Fruit fly (Drosophila melanogaster) whole organism, embryonic: Measurements from ENCODE around the gene Uba2.

Source experiments
- Awh ChIP-seq: fragments of 200-800 bp; sonication (Bioruptor generic); IDR thresholded peaks from 2 replicates; pipeline ENCODE4, ENCODE4 v1.3.6; 2022; ENCODE audit warnings: missing biosample characterization, missing genetic modification characterization
- B-H1 ChIP-seq: fragments of 200-800 bp; sonication (Bioruptor generic); IDR thresholded peaks from 3 replicates; pipeline ENCODE4 v1.3.6; 2022; ENCODE audit warnings: missing biosample characterization, missing genetic modification characterization
- B-H2 ChIP-seq: fragments of 200-800 bp; sonication (Bioruptor generic); optimal IDR thresholded peaks from 2 replicates; lab custom pipeline; 2018; ENCODE audit warnings: missing biosample characterization, mild to moderate bottlenecking, missing genetic modification characterization
- Bteb2 ChIP-seq: fragments of 200-800 bp; sonication (Bioruptor generic); optimal IDR thresholded peaks from 2 replicates; lab custom pipeline; 2016; ENCODE audit warnings: missing biosample characterization, missing genetic modification characterization
- CG10462 ChIP-seq: fragments of 200-800 bp; sonication (Bioruptor generic); optimal IDR thresholded peaks from 2 replicates; lab custom pipeline; 2016; ENCODE audit warnings: missing biosample characterization, missing genetic modification characterization
- CG11398 ChIP-seq: fragments of 200-800 bp; sonication (Bioruptor generic); optimal IDR thresholded peaks from 2 replicates; lab custom pipeline; 2016; ENCODE audit warnings: missing biosample characterization, missing genetic modification characterization
- CG11695 ChIP-seq: fragments of 200-800 bp; sonication (Bioruptor generic); IDR thresholded peaks from 3 replicates; pipeline ENCODE4 v1.3.6; 2022; ENCODE audit warnings: missing biosample characterization, missing genetic modification characterization
- CG12071 ChIP-seq: fragments of 200-800 bp; sonication (Bioruptor generic); optimal IDR thresholded peaks from 3 replicates; lab custom pipeline; 2018; ENCODE audit warnings: missing biosample characterization, mild to moderate bottlenecking, missing genetic modification characterization
- CG14050 ChIP-seq: fragments of 200-800 bp; sonication (Bioruptor generic); IDR thresholded peaks from 3 replicates; pipeline ENCODE4 v1.3.6; 2022; ENCODE audit warnings: missing biosample characterization, missing genetic modification characterization
- CG14441 ChIP-seq: fragments of 200-800 bp; sonication (Bioruptor generic); IDR thresholded peaks from 2 replicates; pipeline ENCODE4 v1.3.6; 2022; ENCODE audit warnings: missing biosample characterization, missing genetic modification characterization
- CG14860 ChIP-seq: fragments of 200-800 bp; sonication (Bioruptor generic); IDR thresholded peaks from 3 replicates; pipeline ENCODE4 v1.3.6; 2022; ENCODE audit warnings: missing biosample characterization, missing genetic modification characterization; ENCODE audit not compliant: partially characterized antibody
- CG18764 ChIP-seq: fragments of 200-800 bp; sonication (Bioruptor generic); optimal IDR thresholded peaks from 3 replicates; lab custom pipeline; 2016; ENCODE audit warnings: missing biosample characterization, missing genetic modification characterization
- CG32532 ChIP-seq: fragments of 200-800 bp; sonication (Bioruptor generic); IDR thresholded peaks from 2 replicates; pipeline ENCODE4 v1.3.6; 2022; ENCODE audit warnings: missing biosample characterization, missing genetic modification characterization
- CG34422 ChIP-seq: fragments of 200-800 bp; sonication (Bioruptor generic); IDR thresholded peaks from 3 replicates; pipeline ENCODE4 v1.3.6; 2022; ENCODE audit warnings: missing biosample characterization, missing genetic modification characterization
- CG3847 ChIP-seq: fragments of 200-800 bp; sonication (Bioruptor generic); IDR thresholded peaks from 2 replicates; pipeline ENCODE4 v1.3.6; 2022; ENCODE audit warnings: missing biosample characterization, missing genetic modification characterization
- CG6791 ChIP-seq: fragments of 200-800 bp; sonication (Bioruptor generic); IDR thresholded peaks from 3 replicates; pipeline ENCODE4 v1.3.6; 2022; ENCODE audit warnings: missing biosample characterization, missing genetic modification characterization; ENCODE audit not compliant: partially characterized antibody
- Camta ChIP-seq: fragments of 200-800 bp; sonication (Bioruptor generic); optimal IDR thresholded peaks from 2 replicates; lab custom pipeline; 2016; ENCODE audit warnings: missing biosample characterization, missing genetic modification characterization
- CrebB ChIP-seq: fragments of 200-800 bp; sonication (Bioruptor generic); optimal IDR thresholded peaks from 3 replicates; lab custom pipeline; 2018; ENCODE audit warnings: missing biosample characterization, mild to moderate bottlenecking, missing genetic modification characterization
- Doc2 ChIP-seq: fragments of 200-800 bp; sonication (Bioruptor generic); IDR thresholded peaks from 2 replicates; pipeline ENCODE4 v1.3.6; 2022; ENCODE audit warnings: missing biosample characterization, missing genetic modification characterization
- Elba2 ChIP-seq: fragments of 200-800 bp; sonication (Bioruptor generic); optimal IDR thresholded peaks from 3 replicates; lab custom pipeline; 2016; ENCODE audit warnings: missing biosample characterization, missing genetic modification characterization
- HLH54F ChIP-seq: fragments of 200-800 bp; sonication (Bioruptor generic); optimal IDR thresholded peaks from 3 replicates; lab custom pipeline; 2016; ENCODE audit warnings: missing biosample characterization, missing genetic modification characterization
- Hey ChIP-seq: fragments of 200-800 bp; sonication (Bioruptor generic); optimal IDR thresholded peaks from 3 replicates; lab custom pipeline; 2018; ENCODE audit warnings: missing biosample characterization, mild to moderate bottlenecking, missing genetic modification characterization
- Hr39 ChIP-seq: fragments of >200 bp; optimal IDR thresholded peaks from 2 replicates; lab custom pipeline; 2017
- Med ChIP-seq: fragments of 200-800 bp; sonication (Bioruptor generic); peaks from one replicate; lab custom pipeline; 2016; ENCODE audit warnings: missing biosample characterization, missing genetic modification characterization, mild to moderate bottlenecking, inconsistent platforms, moderate library complexity
- NFAT ChIP-seq: fragments of 200-800 bp; sonication (Bioruptor generic); IDR thresholded peaks from 2 replicates; pipeline ENCODE4 v1.3.6; 2022; ENCODE audit warnings: missing biosample characterization, missing genetic modification characterization
- Rx ChIP-seq: fragments of 200-800 bp; sonication (Bioruptor generic); IDR thresholded peaks from 2 replicates; pipeline ENCODE4 v1.3.6; 2022; ENCODE audit warnings: missing biosample characterization, missing genetic modification characterization
- Sox102F ChIP-seq: fragments of 200-800 bp; sonication (Bioruptor generic); optimal IDR thresholded peaks from 2 replicates; lab custom pipeline; 2018; ENCODE audit warnings: missing biosample characterization, mild to moderate bottlenecking, missing genetic modification characterization, moderate library complexity
- Xbp1 ChIP-seq: fragments of 200-800 bp; sonication (Bioruptor generic); optimal IDR thresholded peaks from 3 replicates; lab custom pipeline; 2016; ENCODE audit warnings: missing biosample characterization, mild to moderate bottlenecking, missing genetic modification characterization
- abd-A ChIP-seq: fragments of 200-800 bp; sonication (Bioruptor generic); optimal IDR thresholded peaks from 3 replicates; lab custom pipeline; 2019; ENCODE audit warnings: missing biosample characterization, mild to moderate bottlenecking, missing genetic modification characterization, moderate library complexity
- ac ChIP-seq: fragments of 200-800 bp; sonication (Bioruptor generic); optimal IDR thresholded peaks from 3 replicates; lab custom pipeline; 2017; ENCODE audit warnings: missing biosample characterization, mild to moderate bottlenecking, missing genetic modification characterization
- bcd ChIP-seq: fragments of 200-800 bp; sonication (Bioruptor generic); optimal IDR thresholded peaks from 2 replicates; lab custom pipeline; 2017; ENCODE audit warnings: missing biosample characterization, mild to moderate bottlenecking, missing genetic modification characterization
- bigmax ChIP-seq: fragments of 200-800 bp; sonication (Bioruptor generic); optimal IDR thresholded peaks from 2 replicates; lab custom pipeline; 2018; ENCODE audit warnings: missing biosample characterization, mild to moderate bottlenecking, missing genetic modification characterization
- cad ChIP-seq: fragments of >200 bp; optimal IDR thresholded peaks from 2 replicates; lab custom pipeline; 2017; ENCODE audit warnings: missing biosample characterization, missing genetic modification characterization
- caup ChIP-seq: fragments of 200-800 bp; sonication (Bioruptor generic); optimal IDR thresholded peaks from 3 replicates; lab custom pipeline; 2017; ENCODE audit warnings: missing biosample characterization, mild to moderate bottlenecking, missing genetic modification characterization, moderate library complexity; ENCODE audit not compliant: severe bottlenecking
- dati ChIP-seq: fragments of 200-800 bp; sonication (Bioruptor generic); IDR thresholded peaks from 2 replicates; pipeline ENCODE4 v1.3.6; 2022; ENCODE audit warnings: missing biosample characterization, missing genetic modification characterization
- fu2 ChIP-seq: fragments of 200-800 bp; sonication (Bioruptor generic); optimal IDR thresholded peaks from 2 replicates; lab custom pipeline; 2016; ENCODE audit warnings: missing biosample characterization, missing genetic modification characterization
- hb ChIP-seq: fragments of 200-800 bp; sonication (Bioruptor generic); IDR thresholded peaks from 3 replicates; pipeline ENCODE4 v1.3.6; 2022; ENCODE audit warnings: missing biosample characterization, missing genetic modification characterization; ENCODE audit not compliant: partially characterized antibody
- jumu ChIP-seq: fragments of 200-800 bp; sonication (Bioruptor generic); optimal IDR thresholded peaks from 3 replicates; lab custom pipeline; 2016; ENCODE audit warnings: missing biosample characterization, missing genetic modification characterization
- knrl ChIP-seq: fragments of 200-800 bp; sonication (Bioruptor generic); IDR thresholded peaks from 3 replicates; pipeline ENCODE4 v1.3.6; 2022; ENCODE audit warnings: missing biosample characterization, missing genetic modification characterization; ENCODE audit not compliant: partially characterized antibody
- luna ChIP-seq: fragments of 200-800 bp; sonication (Bioruptor generic); optimal IDR thresholded peaks from 2 replicates; lab custom pipeline; 2016; ENCODE audit warnings: missing biosample characterization, missing genetic modification characterization
- maf-S ChIP-seq: fragments of 200-800 bp; sonication (Bioruptor generic); optimal IDR thresholded peaks from 2 replicates; lab custom pipeline; 2016; ENCODE audit warnings: missing biosample characterization, missing genetic modification characterization
- odd ChIP-seq: fragments of 200-800 bp; sonication (Bioruptor generic); optimal IDR thresholded peaks from 2 replicates; lab custom pipeline; 2017; ENCODE audit warnings: missing biosample characterization, mild to moderate bottlenecking, missing genetic modification characterization
- org-1 ChIP-seq: fragments of 200-800 bp; sonication (Bioruptor generic); optimal IDR thresholded peaks from 2 replicates; lab custom pipeline; 2017; ENCODE audit warnings: missing biosample characterization, missing genetic modification characterization
- otp ChIP-seq: fragments of 200-800 bp; sonication (Bioruptor generic); IDR thresholded peaks from 3 replicates; pipeline ENCODE4, ENCODE4 v1.3.6; 2022; ENCODE audit warnings: missing biosample characterization, missing genetic modification characterization
- pita ChIP-seq: fragments of 200-800 bp; sonication (Bioruptor generic); optimal IDR thresholded peaks from 2 replicates; lab custom pipeline; 2017; ENCODE audit warnings: missing biosample characterization, mild to moderate bottlenecking, missing genetic modification characterization
- pros ChIP-seq: fragments of 200-800 bp; sonication (Bioruptor generic); optimal IDR thresholded peaks from 3 replicates; lab custom pipeline; 2019; ENCODE audit warnings: missing biosample characterization, mild to moderate bottlenecking, missing genetic modification characterization, moderate library complexity
- repo ChIP-seq: fragments of 200-800 bp; sonication (Bioruptor generic); optimal IDR thresholded peaks from 2 replicates; lab custom pipeline; 2016; ENCODE audit warnings: missing biosample characterization, missing genetic modification characterization
- shn ChIP-seq: fragments of 200-800 bp; sonication (Bioruptor generic); optimal IDR thresholded peaks from 3 replicates; lab custom pipeline; 2016; ENCODE audit warnings: missing biosample characterization, missing genetic modification characterization
- tgo ChIP-seq: fragments of 200-800 bp; sonication (Bioruptor generic); IDR thresholded peaks from 3 replicates; pipeline ENCODE4 v1.3.6; 2022; ENCODE audit warnings: missing biosample characterization, missing genetic modification characterization
- tna ChIP-seq: fragments of 200-800 bp; sonication (Bioruptor generic); IDR thresholded peaks from 2 replicates; pipeline ENCODE4 v1.3.6; 2022; ENCODE audit warnings: missing biosample characterization, missing genetic modification characterization; ENCODE audit not compliant: partially characterized antibody
- toy ChIP-seq: fragments of 200-800 bp; sonication (Bioruptor generic); IDR thresholded peaks from 2 replicates; pipeline ENCODE4 v1.3.6; 2022; ENCODE audit warnings: missing biosample characterization, missing genetic modification characterization
- yki ChIP-seq: fragments of >200 bp; optimal IDR thresholded peaks from 3 replicates; lab custom pipeline; 2018
- z ChIP-seq: fragments of 200-800 bp; sonication (Bioruptor generic); IDR thresholded peaks from 3 replicates; pipeline ENCODE4 v1.3.6; 2022; ENCODE audit warnings: missing biosample characterization, missing genetic modification characterization
- zfh2 ChIP-seq: fragments of 200-800 bp; sonication (Bioruptor generic); optimal IDR thresholded peaks from 2 replicates; lab custom pipeline; 2016; ENCODE audit warnings: missing biosample characterization, missing genetic modification characterization

Gene Uba2

dm6 chr3L:8175818-8176217, 48.2 kb upstream of the Uba2 start, which contains the start of gene RecQ4 (continued):
- peak; percentile 37; the same call in 1 of the 3 replicates for TF ChIP-seq CG6791 (GFP tag; lab: Robert Waterston, UW)
- peak; percentile 14 for TF ChIP-seq Elba2
- peak; percentile 26; the same call in 1 of the 3 replicates for TF ChIP-seq knrl (GFP tag; lab: Robert Waterston, UW)
- no peak for TF ChIP-seq CG14050
- TF ChIP-seq Xbp1, result no peak
- no peak for TF ChIP-seq toy (GFP tag; lab: Robert Waterston, UW)
- no peak for TF ChIP-seq CG14441 (GFP tag; lab: Robert Waterston, UW)
- TF ChIP-seq Med (GFP tag; lab: Kevin White, UChicago), result no peak
- no peak for TF ChIP-seq fu2 (GFP tag; lab: Kevin White, UChicago)
- no peak for TF ChIP-seq CG12071 (GFP tag; lab: Kevin White, UChicago)
- no peak for TF ChIP-seq Hr39
- TF ChIP-seq repo (GFP tag; lab: Kevin White, UChicago), result no peak
- no peak for TF ChIP-seq CG14860
- TF ChIP-seq Hey (tag; lab: Kevin White, UChicago), result no peak
- TF ChIP-seq zfh2 (GFP tag; lab: Kevin White, UChicago), result peak; percentile 10
- TF ChIP-seq odd, result no peak
- no peak for TF ChIP-seq tgo (GFP tag; lab: Robert Waterston, UW)
- no peak for TF ChIP-seq Rx
- no peak for TF ChIP-seq CG32532
- no peak for TF ChIP-seq CG34422 (GFP tag; lab: Robert Waterston, UW)
- no peak for TF ChIP-seq Sox102F (GFP tag; lab: Kevin White, UChicago)
- TF ChIP-seq cad (GFP tag; lab: Kevin White, UChicago), result no peak
- no peak for TF ChIP-seq z (GFP tag; lab: Robert Waterston, UW)
- no peak for TF ChIP-seq Awh
- no peak for TF ChIP-seq dati (GFP tag; lab: Robert Waterston, UW)
- no peak for TF ChIP-seq NFAT (GFP tag; lab: Robert Waterston, UW)
- peak; percentile 87 for TF ChIP-seq CG3847
- no peak for TF ChIP-seq otp
- no peak for TF ChIP-seq shn
- no peak for TF ChIP-seq HLH54F (GFP tag; lab: Kevin White, UChicago)
- no peak for TF ChIP-seq Doc2 (GFP tag; lab: Robert Waterston, UW)
- no peak for TF ChIP-seq CG18764 (GFP tag; lab: Kevin White, UChicago)
- no peak for TF ChIP-seq B-H2 (GFP tag; lab: Kevin White, UChicago)
- TF ChIP-seq org-1 (GFP tag; lab: Kevin White, UChicago), result no peak
- no peak for TF ChIP-seq caup (GFP tag; lab: Kevin White, UChicago)
- no peak for TF ChIP-seq maf-S
- TF ChIP-seq pros, result no peak
- TF ChIP-seq Camta (GFP tag; lab: Kevin White, UChicago), result no peak
- no peak for TF ChIP-seq CG11695 (GFP tag; lab: Robert Waterston, UW)
- TF ChIP-seq B-H1 (GFP tag; lab: Robert Waterston, UW), result no peak
- no peak for TF ChIP-seq yki
- no peak for TF ChIP-seq hb (GFP tag; lab: Robert Waterston, UW)
- no peak for TF ChIP-seq CG11398 (GFP tag; lab: Kevin White, UChicago)
- TF ChIP-seq tna (GFP tag; lab: Robert Waterston, UW), result no peak
- TF ChIP-seq luna (GFP tag; lab: Kevin White, UChicago), result no peak
- TF ChIP-seq abd-A (tag; lab: Kevin White, UChicago), result no peak
- TF ChIP-seq bcd (GFP tag; lab: Kevin White, UChicago), result no peak
- peak; percentile 13 for TF ChIP-seq ac (GFP tag; lab: Kevin White, UChicago)
- TF ChIP-seq jumu (GFP tag; lab: Kevin White, UChicago), result no peak
- TF ChIP-seq pita, result no peak
- TF ChIP-seq CrebB (tag; lab: Kevin White, UChicago), result no peak
- no peak for TF ChIP-seq Bteb2 (GFP tag; lab: Kevin White, UChicago)
- TF ChIP-seq CG10462 (GFP tag; lab: Kevin White, UChicago), result no peak
- peak; percentile 54 for TF ChIP-seq bigmax (GFP tag; lab: Kevin White, UChicago)
